Worm (Caenorhabditis elegans) whole organism, early embryonic: Measurements from ENCODE around the gene srt-35.
"Not testable (repeated sequence)": the region's sequence is repeated elsewhere in the genome, so short reads cannot be mapped to it uniquely, and the experiment has no call there.

ENCODE experiments used
- B0310.2 ChIP-seq: sonication (generic microtip); optimal IDR thresholded peaks from 2 replicates; lab custom pipeline; 2016; ENCODE audit warnings: mild to moderate bottlenecking, missing genetic modification characterization, missing compliant biosample characterization
- F13C5.2 ChIP-seq: sonication (generic microtip); optimal IDR thresholded peaks from 2 replicates; lab custom pipeline; 2017; ENCODE audit warnings: mild to moderate bottlenecking, missing genetic modification characterization, inconsistent platforms, missing compliant biosample characterization
- aly-1 ChIP-seq: sonication (generic microtip); optimal IDR thresholded peaks from 2 replicates; lab custom pipeline; 2016; ENCODE audit warnings: missing genetic modification characterization, missing compliant biosample characterization
- ama-1 ChIP-seq: fragments of 150-350 bp; optimal IDR thresholded peaks from 2 replicates; lab custom pipeline; 2014
- ceh-13 ChIP-seq: fragments of 200-800 bp; sonication (Bioruptor generic); optimal IDR thresholded peaks from 2 replicates; lab custom pipeline; 2018; ENCODE audit warnings: mild to moderate bottlenecking, missing genetic modification characterization, missing compliant biosample characterization
- ceh-36 ChIP-seq: sonication (generic microtip); optimal IDR thresholded peaks from 2 replicates; lab custom pipeline; 2016; ENCODE audit warnings: missing genetic modification characterization, inconsistent platforms, missing compliant biosample characterization
- ets-7 ChIP-seq: sonication (generic microtip); optimal IDR thresholded peaks from 2 replicates; lab custom pipeline; 2016; ENCODE audit warnings: missing genotype, missing genetic modification characterization, missing compliant biosample characterization
- flt-1 ChIP-seq: fragments of 200-800 bp; sonication (Bioruptor generic); IDR thresholded peaks from 2 replicates; pipeline ENCODE4 v1.3.6; 2022; ENCODE audit warnings: missing genetic modification characterization, missing compliant biosample characterization
- hmbx-1 ChIP-seq: sonication (generic microtip); optimal IDR thresholded peaks from 2 replicates; lab custom pipeline; 2016; ENCODE audit warnings: mild to moderate bottlenecking, missing genetic modification characterization, missing compliant biosample characterization
- hmg-4 ChIP-seq: fragments of 200-800 bp; sonication (Bioruptor generic); optimal IDR thresholded peaks from 2 replicates; lab custom pipeline; 2018; ENCODE audit warnings: mild to moderate bottlenecking, missing genetic modification characterization, missing compliant biosample characterization
- hnd-1 ChIP-seq: sonication (generic microtip); optimal IDR thresholded peaks from 2 replicates; lab custom pipeline; 2016; ENCODE audit warnings: missing genetic modification characterization, missing compliant biosample characterization
- pes-1 ChIP-seq: fragments of 200-800 bp; sonication (Bioruptor generic); IDR thresholded peaks from 2 replicates; pipeline ENCODE4 v1.3.6; 2022; ENCODE audit warnings: missing genetic modification reagents, missing genetic modification characterization, missing compliant biosample characterization
- scrt-1 ChIP-seq: fragments of 200-800 bp; sonication (Bioruptor generic); IDR thresholded peaks from 2 replicates; pipeline ENCODE4 v1.3.6; 2022; ENCODE audit warnings: missing genetic modification characterization, missing compliant biosample characterization
- sea-1 ChIP-seq: fragments of 200-800 bp; sonication (Bioruptor generic); conservative IDR thresholded peaks from 2 replicates; pipeline ENCODE4 v1.3.6; 2022; ENCODE audit warnings: missing genetic modification characterization, missing compliant biosample characterization
- tbx-11 ChIP-seq: fragments of 200-800 bp; sonication (Bioruptor generic); IDR thresholded peaks from 2 replicates; pipeline ENCODE4 v1.3.6; 2022; ENCODE audit warnings: missing genetic modification characterization, missing compliant biosample characterization
- tbx-37 ChIP-seq: fragments of 200-800 bp; sonication (Bioruptor generic); conservative IDR thresholded peaks from 2 replicates; pipeline ENCODE4 v1.3.6; 2022; ENCODE audit warnings: missing genetic modification reagents, missing genetic modification characterization, missing compliant biosample characterization
- tra-4 ChIP-seq: sonication (generic microtip); optimal IDR thresholded peaks from 2 replicates; lab custom pipeline; 2017; ENCODE audit warnings: missing genetic modification characterization, missing compliant biosample characterization

srt-35 gene

ce11 chrV:4236118-4236517 is 28.3 kb downstream of the srt-35 start, which contains the start of gene nlp-13:
TSS of gene nlp-13 (plus strand) at chrV:4236418.
- TF ChIP-seq ceh-36: no peak
- no peak for TF ChIP-seq F13C5.2
- TF ChIP-seq flt-1 (GFP tag; lab: Robert Waterston, UW): no peak
- TF ChIP-seq tra-4: no peak
- TF ChIP-seq scrt-1: no peak
- TF ChIP-seq hnd-1 (tag; lab: Kevin White, UChicago): no peak
- TF ChIP-seq tbx-37 (GFP tag; lab: Robert Waterston, UW): no peak
- TF ChIP-seq B0310.2: no peak
- TF ChIP-seq hmg-4 (GFP tag; lab: Kevin White, UChicago): no peak
- TF ChIP-seq ama-1 (lab: Kevin White, UChicago): no peak
- no peak for TF ChIP-seq aly-1 (tag; lab: Kevin White, UChicago)
- TF ChIP-seq hmbx-1 (tag; lab: Kevin White, UChicago): no peak
- no peak for TF ChIP-seq tbx-11
- no peak for TF ChIP-seq pes-1 (GFP tag; lab: Robert Waterston, UW)

- TF ChIP-seq B0310.2: no peak
- TF ChIP-seq tbx-11: no peak
- no peak for TF ChIP-seq ceh-13 (GFP tag; lab: Kevin White, UChicago)
- TF ChIP-seq ets-7 (tag; lab: Kevin White, UChicago): no peak
- no peak for TF ChIP-seq flt-1 (GFP tag; lab: Robert Waterston, UW)
- no peak for TF ChIP-seq tbx-37 (GFP tag; lab: Robert Waterston, UW)
- TF ChIP-seq hnd-1 (tag; lab: Kevin White, UChicago): no peak
- no peak for TF ChIP-seq F13C5.2
- no peak for TF ChIP-seq aly-1 (tag; lab: Kevin White, UChicago)
- TF ChIP-seq tra-4: no peak
- TF ChIP-seq ceh-36: no peak
- TF ChIP-seq pes-1 (GFP tag; lab: Robert Waterston, UW): no peak
- no peak for TF ChIP-seq hmg-4 (GFP tag; lab: Kevin White, UChicago)
- no peak for TF ChIP-seq ama-1 (lab: Kevin White, UChicago)
- TF ChIP-seq scrt-1: no peak
- TF ChIP-seq sea-1: no peak
- TF ChIP-seq hmbx-1 (tag; lab: Kevin White, UChicago): no peak
Observed at ce11 chrV:4219342-4219741, 45.1 kb downstream of the srt-35 start, which contains the start of gene nlp-9. TSS of gene nlp-9 (plus strand) at chrV:4219642.

- TF ChIP-seq ceh-36: no peak
- no peak for TF ChIP-seq hmg-4 (GFP tag; lab: Kevin White, UChicago)
- no peak for TF ChIP-seq tbx-37 (GFP tag; lab: Robert Waterston, UW)
- TF ChIP-seq flt-1 (GFP tag; lab: Robert Waterston, UW): no peak
- TF ChIP-seq scrt-1: no peak
- no peak for TF ChIP-seq ama-1 (lab: Kevin White, UChicago)
- TF ChIP-seq sea-1: no peak
- TF ChIP-seq hnd-1 (tag; lab: Kevin White, UChicago): no peak
- no peak for TF ChIP-seq B0310.2
- TF ChIP-seq tra-4: no peak
- TF ChIP-seq tbx-11: no peak
- TF ChIP-seq ets-7 (tag; lab: Kevin White, UChicago): no peak
- no peak for TF ChIP-seq ceh-13 (GFP tag; lab: Kevin White, UChicago)
- no peak for TF ChIP-seq hmbx-1 (tag; lab: Kevin White, UChicago)
- no peak for TF ChIP-seq pes-1 (GFP tag; lab: Robert Waterston, UW)
Observed at ce11 chrV:4218268-4218667, 46.1 kb downstream of the srt-35 start.

ce11 chrV:4216902-4217301 is 47.5 kb downstream of the srt-35 start:
- TF ChIP-seq B0310.2: no peak
- TF ChIP-seq flt-1 (GFP tag; lab: Robert Waterston, UW): no peak
- TF ChIP-seq ceh-13 (GFP tag; lab: Kevin White, UChicago): no peak
- TF ChIP-seq tbx-11: no peak
- no peak for TF ChIP-seq ets-7 (tag; lab: Kevin White, UChicago)
- TF ChIP-seq ama-1 (lab: Kevin White, UChicago): no peak
- TF ChIP-seq aly-1 (tag; lab: Kevin White, UChicago): no peak
- TF ChIP-seq ceh-36: no peak
- no peak for TF ChIP-seq hmbx-1 (tag; lab: Kevin White, UChicago)
- no peak for TF ChIP-seq sea-1
- no peak for TF ChIP-seq hmg-4 (GFP tag; lab: Kevin White, UChicago)
- no peak for TF ChIP-seq pes-1 (GFP tag; lab: Robert Waterston, UW)
- no peak for TF ChIP-seq scrt-1
- no peak for TF ChIP-seq F13C5.2
- no peak for TF ChIP-seq hnd-1 (tag; lab: Kevin White, UChicago)
- TF ChIP-seq tra-4: no peak
- TF ChIP-seq tbx-37 (GFP tag; lab: Robert Waterston, UW): no peak

ce11 chrV:4215856-4216255 is 48.6 kb downstream of the srt-35 start, which contains the start of gene H43I07.4:
TSS of gene H43I07.4 (plus strand) at chrV:4216156.
- TF ChIP-seq B0310.2; hnd-1 (tag; lab: Kevin White, UChicago); ceh-36: not testable (repeated sequence)

ce11 chrV:4211521-4211920 is 52.9 kb downstream of the srt-35 start:
- TF ChIP-seq pes-1 (GFP tag; lab: Robert Waterston, UW) (no peak), ets-7 (tag; lab: Kevin White, UChicago) (no peak), scrt-1 (no peak), ceh-13 (GFP tag; lab: Kevin White, UChicago) (no peak), aly-1 (tag; lab: Kevin White, UChicago) (no peak), ceh-36 (no peak), hmbx-1 (tag; lab: Kevin White, UChicago) (no peak), tbx-37 (GFP tag; lab: Robert Waterston, UW) (no peak), hmg-4 (GFP tag; lab: Kevin White, UChicago) (no peak), ama-1 (lab: Kevin White, UChicago) (no peak), tra-4 (no peak), flt-1 (GFP tag; lab: Robert Waterston, UW) (no peak), sea-1 (no peak), tbx-11 (no peak), F13C5.2 (no peak), hnd-1 (tag; lab: Kevin White, UChicago) (no peak), B0310.2 (no peak)
